Worm (Caenorhabditis elegans): Measurements from ENCODE around the gene mff-1.

- TF ChIP-seq snpc-4 (tag; optimal IDR thresholded peaks at IDR 0.05), result no peak
- TF ChIP-seq sma-3 (GFP tag; optimal IDR thresholded peaks at IDR 0.05), result no peak
- no peak for TF ChIP-seq nhr-237 (tag; optimal IDR thresholded peaks at IDR 0.05)
- TF ChIP-seq mab-5 (tag; optimal IDR thresholded peaks at IDR 0.05), result no peak
- no peak for TF ChIP-seq aly-2 (tag; optimal IDR thresholded peaks at IDR 0.05)
These were observed 47.3 kb upstream of the mff-1 start for ce11 chrX:13034333-13034732.
